Worm (Caenorhabditis elegans): ENCODE measurements around the gene ilys-2.

- TF ChIP-seq him-1 (tag; optimal IDR thresholded peaks at IDR 0.05) (no peak), dao-5 (tag; optimal IDR thresholded peaks at IDR 0.05) (no peak)
Observed at ce11 chrIV:2434366-2434765, 33.1 kb upstream of the ilys-2 start.

All from whole organism, L4/young adult.